Worm (Caenorhabditis elegans) whole organism, late embryonic: ENCODE results near the gene raga-1.

ENCODE experiments used
- ceh-30 ChIP-seq: fragments of 150-350 bp; optimal IDR thresholded peaks from 2 replicates; lab custom pipeline; 2014; ENCODE audit warnings: missing biosample characterization, missing genetic modification characterization
- eyg-1 ChIP-seq: sonication (generic microtip); optimal IDR thresholded peaks from 2 replicates; lab custom pipeline; 2016; ENCODE audit warnings: missing genotype, missing genetic modification characterization, missing compliant biosample characterization
- hlh-30 ChIP-seq: sonication (generic microtip); optimal IDR thresholded peaks from 2 replicates; lab custom pipeline; 2017; ENCODE audit warnings: antibody characterized with exemption, missing genetic modification characterization, missing compliant biosample characterization; ENCODE audit not compliant: insufficient read depth
- nhr-11 ChIP-seq: fragments of 150-350 bp; optimal IDR thresholded peaks from 2 replicates; lab custom pipeline; 2014; ENCODE audit warnings: missing biosample characterization, missing genetic modification characterization

- TF ChIP-seq nhr-11, result no peak
- TF ChIP-seq hlh-30, result no peak
- TF ChIP-seq eyg-1 (tag; lab: Kevin White, UChicago), result no peak
- no peak for TF ChIP-seq ceh-30 (tag; lab: Kevin White, UChicago)
These were observed 48.7 kb downstream of the raga-1 start, which contains the start of gene dph-5 for ce11 chrII:11349892-11350291.
